Fruit fly (Drosophila melanogaster): ENCODE measurements around the gene ninaA.
A peak's percentile ranks its signal among the peaks of the same experiment; 100 is the strongest.

ninaA gene

dm6 chr2L:841708-842107 is 35.4 kb upstream of the ninaA start (continued):
- peak; percentile 60 for TF ChIP-seq CG7556 (GFP tag; optimal IDR thresholded peaks at IDR 0.05)
- no peak for TF ChIP-seq Dp (GFP tag; optimal IDR thresholded peaks at IDR 0.05)
- no peak for TF ChIP-seq pfk (GFP tag; optimal IDR thresholded peaks at IDR 0.05)
- peak; percentile 82 for TF ChIP-seq Meics (GFP tag; optimal IDR thresholded peaks at IDR 0.05)
- TF ChIP-seq CG32532 (GFP tag; IDR thresholded peaks at IDR 0.05), result peak; percentile 94
- peak; percentile 7 for TF ChIP-seq CG18764 (GFP tag; optimal IDR thresholded peaks at IDR 0.05)
- TF ChIP-seq pum (GFP tag; optimal IDR thresholded peaks at IDR 0.05), result no peak
- TF ChIP-seq CG15073 (GFP tag; optimal IDR thresholded peaks at IDR 0.05), result no peak
- TF ChIP-seq ase (GFP tag; IDR thresholded peaks at IDR 0.05), result peak; percentile 66
- TF ChIP-seq CG3065 (GFP tag; optimal IDR thresholded peaks at IDR 0.05), result no peak
- TF ChIP-seq gem (tag; optimal IDR thresholded peaks at IDR 0.05), result peak; percentile 78
- TF ChIP-seq CG12744 (GFP tag; optimal IDR thresholded peaks at IDR 0.05), result no peak
- no peak for TF ChIP-seq MTF-1 (GFP tag; optimal IDR thresholded peaks at IDR 0.05; ENCODE audit: borderline replicate concordance)
- peak; percentile 39 for TF ChIP-seq CG6654 (GFP tag; optimal IDR thresholded peaks at IDR 0.05)
- peak; percentile 34 for TF ChIP-seq Nf-YB (GFP tag; optimal IDR thresholded peaks at IDR 0.05)
- peak; percentile 39 to 40 for TF ChIP-seq Pdp1 (GFP tag; optimal IDR thresholded peaks at IDR 0.05)
- TF ChIP-seq fd102C (GFP tag; optimal IDR thresholded peaks at IDR 0.05), result no peak
- TF ChIP-seq CG12299 (tag; optimal IDR thresholded peaks at IDR 0.05), result no peak
- TF ChIP-seq CG2129 (GFP tag; IDR thresholded peaks at IDR 0.05; ENCODE audit: partially characterized antibody), result no peak
- TF ChIP-seq bigmax (GFP tag; optimal IDR thresholded peaks at IDR 0.05), result no peak
- no peak for TF ChIP-seq CG10565 (GFP tag; optimal IDR thresholded peaks at IDR 0.05)
- TF ChIP-seq CG10543 (GFP tag; optimal IDR thresholded peaks at IDR 0.05), result peak; percentile 62
- TF ChIP-seq CG8359 (GFP tag; optimal IDR thresholded peaks at IDR 0.05; ENCODE audit: borderline replicate concordance), result no peak
- no peak for TF ChIP-seq aop (GFP tag; IDR thresholded peaks at IDR 0.05)
- TF ChIP-seq Sox100B (GFP tag; optimal IDR thresholded peaks at IDR 0.05), result peak; percentile 17
- no peak for TF ChIP-seq CG34224 (GFP tag; IDR thresholded peaks at IDR 0.05; ENCODE audit: partially characterized antibody)
- TF ChIP-seq Rx (GFP tag; IDR thresholded peaks at IDR 0.05), result peak; percentile 77
- no peak for TF ChIP-seq CG15696 (tag; optimal IDR thresholded peaks at IDR 0.05)
- peak; percentile 47 for TF ChIP-seq Fer2 (tag; optimal IDR thresholded peaks at IDR 0.05)
- peak; percentile 55; the same call in 1 of the 2 replicates for TF ChIP-seq CG17612 (GFP tag; IDR thresholded peaks at IDR 0.05)
- peak; percentile 61 for TF ChIP-seq stc (GFP tag; IDR thresholded peaks at IDR 0.05)
- TF ChIP-seq CG3838 (GFP tag; optimal IDR thresholded peaks at IDR 0.05), result peak; percentile 51
- peak; percentile 84 for TF ChIP-seq CG31224 (GFP tag; IDR thresholded peaks at IDR 0.05)
- peak; percentile 44 for TF ChIP-seq CG4820 (GFP tag; optimal IDR thresholded peaks at IDR 0.05)
- TF ChIP-seq CG8089 (GFP tag; optimal IDR thresholded peaks at IDR 0.05), result peak; percentile 57
- TF ChIP-seq sc (optimal IDR thresholded peaks at IDR 0.05), result no peak
- no peak for TF ChIP-seq sc (GFP tag; optimal IDR thresholded peaks at IDR 0.05)
- no peak for TF ChIP-seq h (optimal IDR thresholded peaks at IDR 0.05)
- TF ChIP-seq CG10959 (GFP tag; IDR thresholded peaks at IDR 0.05), result peak; percentile 61
- peak; percentile 18 for TF ChIP-seq CG17568 (GFP tag; optimal IDR thresholded peaks at IDR 0.05)
- TF ChIP-seq en (GFP tag; optimal IDR thresholded peaks at IDR 0.05), result no peak
- peak; percentile 48 for TF ChIP-seq sug (tag; optimal IDR thresholded peaks at IDR 0.05)
- TF ChIP-seq CG11456 (GFP tag; IDR thresholded peaks at IDR 0.05), result peak; percentile 85
- TF ChIP-seq unc-4 (GFP tag; IDR thresholded peaks at IDR 0.05; ENCODE audit: partially characterized antibody), result no peak
- peak; percentile 59; the same call in 1 of the 2 replicates for TF ChIP-seq seq (GFP tag; IDR thresholded peaks at IDR 0.05)
- TF ChIP-seq CG12155 (GFP tag; optimal IDR thresholded peaks at IDR 0.05), result peak; percentile 70
- TF ChIP-seq Mes4 (GFP tag; optimal IDR thresholded peaks at IDR 0.05), result peak; percentile 63
- TF ChIP-seq CG11247 (GFP tag; IDR thresholded peaks at IDR 0.05), result peak; percentile 82
- peak; percentile 90 for TF ChIP-seq CG2120 (GFP tag; optimal IDR thresholded peaks at IDR 0.05)
- TF ChIP-seq Camta (GFP tag; optimal IDR thresholded peaks at IDR 0.05), result peak; percentile 51
- no peak for TF ChIP-seq cg (GFP tag; optimal IDR thresholded peaks at IDR 0.05)

Measured in whole organism, embryonic.